Fruit fly (Drosophila melanogaster): Measurements from ENCODE around the gene kst.
A peak's percentile ranks its signal among the peaks of the same experiment; 100 is the strongest.

dm6 chr3L:3407481-3407880, 70.8 kb downstream of the kst start:
- TF ChIP-seq CTCF (optimal IDR thresholded peaks at IDR 0.05): no peak
- TF ChIP-seq CG8478 (optimal IDR thresholded peaks at IDR 0.05): peak; percentile 37

Measured in S2 (cell line).